Worm (Caenorhabditis elegans) whole organism, L1 larva: Measurements from ENCODE around the gene C16C10.8.
A peak's percentile ranks its signal among the peaks of the same experiment; 100 is the strongest.

Experiments used
- C04F5.9 ChIP-seq: sonication (generic microtip); optimal IDR thresholded peaks from 2 replicates; lab custom pipeline; 2016; ENCODE audit warnings: missing genetic modification characterization, missing compliant biosample characterization
- aha-1 ChIP-seq: fragments of 150-350 bp; optimal IDR thresholded peaks from 2 replicates; lab custom pipeline; 2014; ENCODE audit warnings: missing biosample characterization, missing genetic modification characterization
- ama-1 ChIP-seq: fragments of 150-350 bp; optimal IDR thresholded peaks from 2 replicates; lab custom pipeline; 2014
- blmp-1 ChIP-seq: fragments of 150-350 bp; optimal IDR thresholded peaks from 2 replicates; lab custom pipeline; 2014; ENCODE audit warnings: missing biosample characterization, missing genetic modification characterization
- ceh-82 ChIP-seq, 3 experiments: fragments of 150-350 bp in 1 of 3; sonication (generic microtip) in 2 of 3; optimal IDR thresholded peaks; 2 replicates each; lab custom pipeline; 2014 to 2017; ENCODE audit warnings: missing biosample characterization in 3 of 3, missing genetic modification characterization in 3 of 3
- elt-3 ChIP-seq, 6 experiments: fragments of 150-350 bp in 1 of 6; sonication (generic microtip); optimal IDR thresholded peaks; 2 replicates each; lab custom pipeline; 2017 to 2018; ENCODE audit warnings: missing biosample characterization in 6 of 6, missing genetic modification characterization in 6 of 6, inconsistent platforms in 1 of 6
- ets-5 ChIP-seq: fragments of 200-800 bp; sonication (Bioruptor generic); IDR thresholded peaks from 2 replicates; pipeline ENCODE4 v1.3.6; 2022; ENCODE audit warnings: missing genetic modification characterization, missing compliant biosample characterization
- lir-3 ChIP-seq: sonication (generic microtip); optimal IDR thresholded peaks from 2 replicates; lab custom pipeline; 2016; ENCODE audit warnings: mild to moderate bottlenecking, missing genetic modification characterization, moderate library complexity, missing compliant biosample characterization; ENCODE audit not compliant: poor library complexity
- nhr-28 ChIP-seq: fragments of 150-350 bp; optimal IDR thresholded peaks from 2 replicates; lab custom pipeline; 2014; ENCODE audit warnings: missing biosample characterization, missing genetic modification characterization
- unc-62 ChIP-seq: fragments of 150-350 bp; optimal IDR thresholded peaks from 2 replicates; lab custom pipeline; 2014; ENCODE audit warnings: missing biosample characterization, missing genetic modification reagents, missing genetic modification characterization
- vab-15 ChIP-seq: sonication (generic microtip); optimal IDR thresholded peaks from 2 replicates; lab custom pipeline; 2017; ENCODE audit warnings: missing genotype, mild to moderate bottlenecking, missing genetic modification characterization, missing compliant biosample characterization

DNA sequence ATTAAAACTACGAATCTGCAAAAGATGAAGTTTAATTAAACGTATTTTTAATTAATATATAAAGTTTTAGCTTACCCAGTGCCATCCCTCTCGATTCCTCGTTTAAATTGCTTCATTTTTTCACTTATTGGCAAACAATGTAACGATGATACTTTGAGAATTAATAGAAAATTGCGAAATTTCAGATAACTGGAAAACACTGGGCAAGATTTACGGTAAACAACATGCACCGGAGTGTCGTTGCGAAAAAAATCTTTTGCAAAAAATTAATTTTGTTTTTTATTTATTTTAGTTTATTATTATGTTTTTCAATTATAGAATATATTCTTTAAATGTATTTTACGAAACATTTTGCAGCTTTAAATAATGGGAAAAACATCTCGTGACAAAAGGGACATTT is 40.1 kb upstream of the C16C10.8 start, which contains the start of the genes pelo-1 and R74.7:
- TF ChIP-seq unc-62 (GFP tag; lab: Kevin White, UChicago) (no peak), blmp-1 (peak; percentile 29), nhr-28 (no peak), elt-3 (tag; optimal IDR thresholded peaks at IDR 0.05; lab: Kevin White, UChicago) (no peak), aha-1 (tag; lab: Kevin White, UChicago) (no peak), C04F5.9 (tag; lab: Kevin White, UChicago) (no peak), lir-3 (tag; lab: Kevin White, UChicago) (no peak), vab-15 (tag; lab: Kevin White, UChicago) (no peak), ets-5 (GFP tag; lab: Robert Waterston, UW) (no peak), ama-1 (lab: Kevin White, UChicago) (no peak), ceh-82 (tag; optimal IDR thresholded peaks at IDR 0.05; lab: Kevin White, UChicago) (peak in 2 of 3 experiments; percentile 11 to 38)
